Worm (Caenorhabditis elegans) whole organism, L4 larva: Measurements from ENCODE around the gene selt-1.1.
A peak's percentile ranks its signal among the peaks of the same experiment; 100 is the strongest.

Experiments
- F10B5.3 ChIP-seq: sonication (generic microtip); optimal IDR thresholded peaks from 2 replicates; lab custom pipeline; 2016; ENCODE audit warnings: mild to moderate bottlenecking, missing genetic modification characterization, missing compliant biosample characterization
- T26A8.4 ChIP-seq: fragments of 200-800 bp; sonication (Bioruptor generic); IDR thresholded peaks from 2 replicates; pipeline ENCODE4 v1.3.6; 2022; ENCODE audit warnings: missing genetic modification characterization, missing compliant biosample characterization
- Y5F2A.4 ChIP-seq: fragments of 200-800 bp; sonication (Bioruptor generic); optimal IDR thresholded peaks from 2 replicates; lab custom pipeline; 2018; ENCODE audit warnings: mild to moderate bottlenecking, missing genetic modification characterization, missing compliant biosample characterization
- ZK337.2 ChIP-seq: fragments of 200-800 bp; sonication (Bioruptor generic); IDR thresholded peaks from 2 replicates; pipeline ENCODE4 v1.3.6; 2022; ENCODE audit warnings: missing genetic modification reagents, missing genetic modification characterization, missing compliant biosample characterization
- ZK546.5 ChIP-seq, 2 experiments: sonication (generic microtip); optimal IDR thresholded peaks; 2 replicates each; lab custom pipeline; 2017; ENCODE audit warnings: missing biosample characterization in 2 of 2, missing genetic modification characterization in 2 of 2
- aly-2 ChIP-seq: sonication (generic microtip); optimal IDR thresholded peaks from 2 replicates; lab custom pipeline; 2018; ENCODE audit warnings: missing biosample characterization, missing genetic modification characterization
- ama-1 ChIP-seq: fragments of 150-350 bp; optimal IDR thresholded peaks from 2 replicates; lab custom pipeline; 2014; ENCODE audit warnings: inconsistent platforms, mixed read lengths
- arid-1 ChIP-seq: fragments of 200-800 bp; sonication (Bioruptor generic); conservative IDR thresholded peaks from 2 replicates; pipeline ENCODE4 v1.3.6; 2022; ENCODE audit warnings: missing genetic modification reagents, missing genetic modification characterization, missing compliant biosample characterization
- ceh-20 ChIP-seq: fragments of 200-800 bp; sonication (Bioruptor generic); IDR thresholded peaks from 2 replicates; pipeline ENCODE4 v1.3.6; 2022; ENCODE audit warnings: missing genetic modification reagents, missing genetic modification characterization, missing compliant biosample characterization
- ceh-62 ChIP-seq: sonication (generic microtip); optimal IDR thresholded peaks from 2 replicates; lab custom pipeline; 2017; ENCODE audit warnings: missing biosample characterization, missing genetic modification characterization
- daf-12 ChIP-seq: fragments of 150-350 bp; optimal IDR thresholded peaks from 2 replicates; lab custom pipeline; 2014; ENCODE audit warnings: missing biosample characterization, missing genetic modification reagents, missing genetic modification characterization
- daf-16 ChIP-seq, 3 experiments: sonication (generic microtip); optimal IDR thresholded peaks; 2 replicates each; lab custom pipeline; 2016 to 2017; ENCODE audit warnings: missing genetic modification characterization in 3 of 3, missing genetic modification reagents in 3 of 3, mild to moderate bottlenecking in 2 of 3, missing compliant biosample characterization in 2 of 3, missing biosample characterization in 1 of 3, moderate library complexity in 1 of 3
- daf-8 ChIP-seq: fragments of 200-800 bp; sonication (Bioruptor generic); IDR thresholded peaks from 2 replicates; pipeline ENCODE4 v1.3.6; 2022; ENCODE audit warnings: missing genetic modification characterization, missing compliant biosample characterization
- dmd-6 ChIP-seq: fragments of 200-800 bp; sonication (Bioruptor generic); IDR thresholded peaks from 2 replicates; pipeline ENCODE4 v1.3.6; 2022; ENCODE audit warnings: missing genetic modification reagents, missing genetic modification characterization, missing compliant biosample characterization
- dmd-8 ChIP-seq: fragments of 200-800 bp; sonication (Bioruptor generic); IDR thresholded peaks from 2 replicates; pipeline ENCODE4 v1.3.6; 2022; ENCODE audit warnings: missing genetic modification characterization, missing compliant biosample characterization
- egl-27 ChIP-seq: sonication (generic microtip); optimal IDR thresholded peaks from 3 replicates; lab custom pipeline; 2017; ENCODE audit warnings: missing biosample characterization, missing genetic modification reagents, missing genetic modification characterization
- gei-8 ChIP-seq: fragments of 200-800 bp; sonication (Bioruptor generic); optimal IDR thresholded peaks from 2 replicates; lab custom pipeline; 2018; ENCODE audit warnings: mild to moderate bottlenecking, missing genetic modification characterization, missing compliant biosample characterization
- hlh-11 ChIP-seq: fragments of 200-800 bp; sonication (Bioruptor generic); optimal IDR thresholded peaks from 2 replicates; lab custom pipeline; 2018; ENCODE audit warnings: mild to moderate bottlenecking, missing genetic modification characterization, missing compliant biosample characterization
- hlh-30 ChIP-seq: sonication (generic microtip); optimal IDR thresholded peaks from 2 replicates; lab custom pipeline; 2017; ENCODE audit warnings: antibody characterized with exemption, mild to moderate bottlenecking, missing genetic modification characterization, missing compliant biosample characterization; ENCODE audit not compliant: insufficient read depth
- hmg-1.1 ChIP-seq: fragments of 200-800 bp; sonication (Bioruptor generic); IDR thresholded peaks from 2 replicates; pipeline ENCODE4 v1.3.6; 2022; ENCODE audit warnings: missing genetic modification reagents, missing genetic modification characterization, missing compliant biosample characterization
- jun-1 ChIP-seq: fragments of 150-350 bp; optimal IDR thresholded peaks from 2 replicates; lab custom pipeline; 2014; ENCODE audit warnings: missing biosample characterization, missing genetic modification reagents, missing genetic modification characterization
- lin-1 ChIP-seq: fragments of 200-800 bp; sonication (Bioruptor generic); IDR thresholded peaks from 2 replicates; pipeline ENCODE4 v1.3.6; 2022; ENCODE audit warnings: missing genetic modification reagents, missing genetic modification characterization, missing compliant biosample characterization
- lin-15B ChIP-seq: fragments of 150-350 bp; sonication (generic microtip); optimal IDR thresholded peaks from 3 replicates; lab custom pipeline; 2014; ENCODE audit warnings: missing biosample characterization, missing genetic modification characterization
- lin-38 ChIP-seq: fragments of 200-800 bp; sonication (Bioruptor generic); IDR thresholded peaks from 2 replicates; pipeline ENCODE4 v1.3.6; 2022; ENCODE audit warnings: missing genetic modification reagents, missing genetic modification characterization, missing compliant biosample characterization
- lin-39 ChIP-seq: fragments of 150-350 bp; optimal IDR thresholded peaks from 2 replicates; lab custom pipeline; 2014; ENCODE audit warnings: missing biosample characterization, missing genetic modification reagents, missing genetic modification characterization
- lir-3 ChIP-seq: sonication (generic microtip); optimal IDR thresholded peaks from 2 replicates; lab custom pipeline; 2016; ENCODE audit warnings: mild to moderate bottlenecking, missing genetic modification characterization, missing compliant biosample characterization
- lsy-2 ChIP-seq, 2 experiments: fragments of 150-350 bp in 1 of 2; sonication (generic microtip) in 1 of 2; optimal IDR thresholded peaks; 2 replicates each; lab custom pipeline; 2014 to 2017; ENCODE audit warnings: missing biosample characterization in 2 of 2, missing genetic modification characterization in 2 of 2
- madf-5 ChIP-seq, 2 experiments: fragments of 200-800 bp; sonication (Bioruptor generic); IDR thresholded peaks; 2 replicates each; pipeline ENCODE4 v1.3.6; 2022; ENCODE audit warnings: missing compliant biosample characterization in 2 of 2, missing genetic modification characterization in 2 of 2
- mdl-1 ChIP-seq, 2 experiments: fragments of 150-350 bp in 1 of 2; sonication (generic microtip) in 1 of 2; optimal IDR thresholded peaks; 2 replicates each; lab custom pipeline; 2014 to 2017; ENCODE audit warnings: missing biosample characterization in 2 of 2, missing genetic modification characterization in 2 of 2
- mdt-29 ChIP-seq: fragments of 200-800 bp; sonication (Bioruptor generic); IDR thresholded peaks from 2 replicates; pipeline ENCODE4 v1.3.6; 2022; ENCODE audit warnings: missing genetic modification reagents, missing genetic modification characterization, missing compliant biosample characterization
- mes-2 ChIP-seq: sonication (generic microtip); optimal IDR thresholded peaks from 2 replicates; lab custom pipeline; 2016; ENCODE audit warnings: missing genotype, mild to moderate bottlenecking, missing genetic modification characterization, missing compliant biosample characterization; ENCODE audit not compliant: poor library complexity, severe bottlenecking
- mxl-2 ChIP-seq: fragments of 200-800 bp; sonication (Bioruptor generic); conservative IDR thresholded peaks from 2 replicates; pipeline ENCODE4 v1.3.6; 2022; ENCODE audit warnings: missing genetic modification reagents, missing genetic modification characterization, missing compliant biosample characterization
- nhr-10 ChIP-seq: fragments of 150-350 bp; optimal IDR thresholded peaks from 2 replicates; lab custom pipeline; 2014; ENCODE audit warnings: missing biosample characterization, missing genetic modification characterization
- nhr-102 ChIP-seq: sonication (generic microtip); optimal IDR thresholded peaks from 2 replicates; lab custom pipeline; 2016; ENCODE audit warnings: mild to moderate bottlenecking, missing genetic modification characterization, moderate library complexity, missing compliant biosample characterization
- nhr-237 ChIP-seq: sonication (generic microtip); optimal IDR thresholded peaks from 2 replicates; lab custom pipeline; 2017; ENCODE audit warnings: missing biosample characterization, missing genetic modification characterization
- nhr-28 ChIP-seq: fragments of 150-350 bp; optimal IDR thresholded peaks from 2 replicates; lab custom pipeline; 2014; ENCODE audit warnings: missing biosample characterization, missing genetic modification characterization
- nhr-41 ChIP-seq: fragments of 200-800 bp; sonication (Bioruptor generic); IDR thresholded peaks from 2 replicates; pipeline ENCODE4 v1.3.6; 2022; ENCODE audit warnings: missing genetic modification reagents, missing genetic modification characterization, missing compliant biosample characterization
- nhr-6 ChIP-seq: fragments of 150-350 bp; optimal IDR thresholded peaks from 2 replicates; lab custom pipeline; 2014; ENCODE audit warnings: missing biosample characterization, missing genetic modification characterization
- nhr-77 ChIP-seq: fragments of 150-350 bp; optimal IDR thresholded peaks from 2 replicates; lab custom pipeline; 2014; ENCODE audit warnings: missing biosample characterization, missing genetic modification characterization
- pha-4 ChIP-seq, 2 experiments: fragments of 150-350 bp in 1 of 2; fragments of 200-800 bp in 1 of 2; sonication (Bioruptor generic) in 1 of 2; IDR thresholded peaks in 1 of 2; optimal IDR thresholded peaks in 1 of 2; 2 replicates each; pipeline versions ENCODE4 v1.3.6 to Lab custom; 2014 to 2022; ENCODE audit warnings: missing genetic modification characterization in 2 of 2, missing genetic modification reagents in 2 of 2, missing biosample characterization in 1 of 2, missing compliant biosample characterization in 1 of 2
- php-3 ChIP-seq: fragments of 200-800 bp; sonication (Bioruptor generic); IDR thresholded peaks from 2 replicates; pipeline ENCODE4 v1.3.6; 2022; ENCODE audit warnings: missing genetic modification reagents, missing genetic modification characterization, missing compliant biosample characterization
- pqm-1 ChIP-seq: sonication (generic microtip); optimal IDR thresholded peaks from 2 replicates; lab custom pipeline; 2017; ENCODE audit warnings: missing biosample characterization, missing genetic modification characterization
- snpc-1.2 ChIP-seq: fragments of 200-800 bp; sonication (Bioruptor generic); IDR thresholded peaks from 2 replicates; pipeline ENCODE4 v1.3.6; 2022; ENCODE audit warnings: missing genetic modification reagents, missing genetic modification characterization, missing compliant biosample characterization
- spr-1 ChIP-seq: sonication (generic microtip); optimal IDR thresholded peaks from 2 replicates; lab custom pipeline; 2016; ENCODE audit warnings: mild to moderate bottlenecking, missing genetic modification characterization, missing compliant biosample characterization
- tag-97 ChIP-seq: fragments of 200-800 bp; sonication (Bioruptor generic); IDR thresholded peaks from 2 replicates; pipeline ENCODE4 v1.3.6; 2022; ENCODE audit warnings: missing genetic modification characterization, missing compliant biosample characterization
- unc-62 ChIP-seq, 3 experiments: fragments of 150-350 bp in 1 of 3; sonication (generic microtip); optimal IDR thresholded peaks in 2 of 3; peaks in 1 of 3; 1 replicate in 1 of 3; 2 replicates in 2 of 3; lab custom pipeline; 2014 to 2017; ENCODE audit warnings: missing biosample characterization in 3 of 3, missing genetic modification characterization in 3 of 3, missing genetic modification reagents in 3 of 3, missing genotype in 1 of 3
- zag-1 ChIP-seq: fragments of 150-350 bp; optimal IDR thresholded peaks from 2 replicates; lab custom pipeline; 2014; ENCODE audit warnings: missing biosample characterization, missing genetic modification characterization
- zfp-3 ChIP-seq: fragments of 200-800 bp; sonication (Bioruptor generic); conservative IDR thresholded peaks from 2 replicates; pipeline ENCODE4 v1.3.6; 2022; ENCODE audit warnings: missing genetic modification reagents, missing genetic modification characterization, missing compliant biosample characterization

The selt-1.1 gene

ce11 chrX:11519016-11519509, 27.2 kb downstream of the selt-1.1 start, which contains the start of gene hpo-34 (continued):
- TF ChIP-seq jun-1 (tag; lab: Kevin White, UChicago) = no peak
- no peak for TF ChIP-seq lin-38 (GFP tag; lab: Robert Waterston, UW)
- TF ChIP-seq arid-1 (GFP tag; lab: Robert Waterston, UW) = no peak
- no peak for TF ChIP-seq spr-1
- TF ChIP-seq unc-62 (GFP tag; optimal IDR thresholded peaks at IDR 0.05 in 1 of 2; lab: Kevin White, UChicago) = no peak
- no peak for TF ChIP-seq unc-62 (tag; optimal IDR thresholded peaks at IDR 0.05; lab: Kevin White, UChicago)
- no peak for TF ChIP-seq nhr-237 (tag; lab: Kevin White, UChicago)
- no peak for TF ChIP-seq ZK337.2 (GFP tag; lab: Robert Waterston, UW)
- TF ChIP-seq tag-97 = no peak
- TF ChIP-seq nhr-28 (tag; lab: Kevin White, UChicago) = peak; percentile 91
- peak; percentile 72 for TF ChIP-seq nhr-77 (tag; lab: Kevin White, UChicago)
- TF ChIP-seq daf-12 (tag; lab: Kevin White, UChicago) = no peak
- no peak for TF ChIP-seq zfp-3 (GFP tag; lab: Robert Waterston, UW)
- no peak for TF ChIP-seq pha-4 (GFP tag; IDR thresholded peaks at IDR 0.05; lab: Robert Waterston, UW)
- no peak for TF ChIP-seq pha-4 (tag; optimal IDR thresholded peaks at IDR 0.05; lab: Kevin White, UChicago)
- TF ChIP-seq php-3 (GFP tag; lab: Robert Waterston, UW) = peak; percentile 79
- no peak for TF ChIP-seq T26A8.4
- TF ChIP-seq lsy-2 (tag; optimal IDR thresholded peaks at IDR 0.05; lab: Kevin White, UChicago) = peak in 1 of 2 experiments; percentile 39
- TF ChIP-seq ZK546.5 (tag; optimal IDR thresholded peaks at IDR 0.05; lab: Kevin White, UChicago) = no peak
- TF ChIP-seq snpc-1.2 (GFP tag; lab: Robert Waterston, UW) = no peak
- TF ChIP-seq daf-16 (GFP tag; optimal IDR thresholded peaks at IDR 0.05; lab: Kevin White, UChicago) = no peak
- peak; percentile 87 for TF ChIP-seq daf-16 (tag; optimal IDR thresholded peaks at IDR 0.05; lab: Kevin White, UChicago)
- peak; percentile 85 for TF ChIP-seq hlh-11 (tag; lab: Kevin White, UChicago)
- TF ChIP-seq hmg-1.1 (GFP tag; lab: Robert Waterston, UW) = no peak
- peak; percentile 77 for TF ChIP-seq nhr-102 (tag; lab: Kevin White, UChicago)
- no peak for TF ChIP-seq ama-1
- no peak for TF ChIP-seq nhr-10
- TF ChIP-seq nhr-41 (GFP tag; lab: Robert Waterston, UW) = 0 out of 2 replicates have a peak, but pooled peaks have one; percentile 20
- TF ChIP-seq mdt-29 (GFP tag; lab: Robert Waterston, UW) = no peak
- TF ChIP-seq mes-2 (tag; lab: Kevin White, UChicago) = peak; percentile 59
- TF ChIP-seq pqm-1 (tag; lab: Kevin White, UChicago) = peak; percentile 91
- peak in 1 of 2 experiments; percentile 56 for TF ChIP-seq mdl-1 (tag; optimal IDR thresholded peaks at IDR 0.05; lab: Kevin White, UChicago)
- TF ChIP-seq daf-8 (GFP tag; lab: Robert Waterston, UW) = no peak
- TF ChIP-seq lin-39 (tag; lab: Kevin White, UChicago) = no peak
- TF ChIP-seq lin-1 (GFP tag; lab: Robert Waterston, UW) = no peak
- no peak for TF ChIP-seq gei-8 (GFP tag; lab: Kevin White, UChicago)
- no peak for TF ChIP-seq ceh-62 (tag; lab: Kevin White, UChicago)
- no peak for TF ChIP-seq zag-1 (tag; lab: Kevin White, UChicago)
- TF ChIP-seq dmd-8 (GFP tag; lab: Robert Waterston, UW) = no peak
- TF ChIP-seq hlh-30 (tag; lab: Kevin White, UChicago) = peak; percentile 47
- no peak for TF ChIP-seq lin-15B (tag; lab: Kevin White, UChicago)
- no peak for TF ChIP-seq nhr-6
- no peak for TF ChIP-seq ceh-20
- TF ChIP-seq dmd-6 (GFP tag; lab: Robert Waterston, UW) = peak; percentile 88
- TF ChIP-seq aly-2 (tag; lab: Kevin White, UChicago) = no peak
- TF ChIP-seq F10B5.3 (tag; lab: Kevin White, UChicago) = no peak
- no peak for TF ChIP-seq madf-5 (GFP tag; IDR thresholded peaks at IDR 0.05; lab: Robert Waterston, UW)
- no peak for TF ChIP-seq mxl-2
- no peak for TF ChIP-seq lir-3 (tag; lab: Kevin White, UChicago)
- no peak for TF ChIP-seq egl-27
- no peak for TF ChIP-seq Y5F2A.4 (GFP tag; lab: Kevin White, UChicago)
- TF ChIP-seq, all 104 proteins: peak for 17
